Worm (Caenorhabditis elegans) whole organism, late embryonic: ENCODE results near the gene phyh-1.

Experiments
- C38D4.7 ChIP-seq: fragments of 200-800 bp; sonication (Bioruptor generic); optimal IDR thresholded peaks from 2 replicates; lab custom pipeline; 2018; ENCODE audit warnings: mild to moderate bottlenecking, missing genetic modification characterization, moderate library complexity, missing compliant biosample characterization
- K02D7.2 ChIP-seq: sonication (generic microtip); optimal IDR thresholded peaks from 2 replicates; lab custom pipeline; 2017; ENCODE audit warnings: mild to moderate bottlenecking, missing genetic modification characterization, missing compliant biosample characterization
- T23F11.4 ChIP-seq: fragments of 200-800 bp; sonication (Bioruptor generic); optimal IDR thresholded peaks from 2 replicates; lab custom pipeline; 2018; ENCODE audit warnings: mild to moderate bottlenecking, missing genetic modification characterization, missing compliant biosample characterization
- ahr-1 ChIP-seq: sonication (generic microtip); optimal IDR thresholded peaks from 2 replicates; lab custom pipeline; 2016; ENCODE audit warnings: missing genetic modification characterization, missing compliant biosample characterization
- ama-1 ChIP-seq: fragments of 150-350 bp; optimal IDR thresholded peaks from 2 replicates; lab custom pipeline; 2014
- ceh-14 ChIP-seq: sonication (generic microtip); optimal IDR thresholded peaks from 2 replicates; lab custom pipeline; 2016; ENCODE audit warnings: missing genotype, missing genetic modification characterization, missing compliant biosample characterization
- ceh-19 ChIP-seq: fragments of 200-800 bp; sonication (Bioruptor generic); optimal IDR thresholded peaks from 2 replicates; lab custom pipeline; 2018; ENCODE audit warnings: mild to moderate bottlenecking, missing genetic modification characterization, missing compliant biosample characterization
- ceh-24 ChIP-seq: sonication (generic microtip); optimal IDR thresholded peaks from 2 replicates; lab custom pipeline; 2016; ENCODE audit warnings: mild to moderate bottlenecking, missing genetic modification characterization, missing compliant biosample characterization
- ceh-34 ChIP-seq: sonication (generic microtip); optimal IDR thresholded peaks from 2 replicates; lab custom pipeline; 2016; ENCODE audit warnings: mild to moderate bottlenecking, missing genetic modification characterization, missing compliant biosample characterization
- ceh-45 ChIP-seq: fragments of 200-800 bp; sonication (Bioruptor generic); IDR thresholded peaks from 2 replicates; pipeline ENCODE4 v1.3.6; 2022; ENCODE audit warnings: missing genetic modification reagents, missing genetic modification characterization, missing compliant biosample characterization
- ceh-48 ChIP-seq: sonication (generic microtip); optimal IDR thresholded peaks from 2 replicates; lab custom pipeline; 2016; ENCODE audit warnings: missing genetic modification characterization, inconsistent platforms, missing compliant biosample characterization
- ceh-6 ChIP-seq: fragments of 200-800 bp; sonication (Bioruptor generic); optimal IDR thresholded peaks from 2 replicates; lab custom pipeline; 2018; ENCODE audit warnings: mild to moderate bottlenecking, missing genetic modification characterization, missing compliant biosample characterization
- ceh-9 ChIP-seq: sonication (generic microtip); optimal IDR thresholded peaks from 2 replicates; lab custom pipeline; 2016; ENCODE audit warnings: mild to moderate bottlenecking, missing genetic modification characterization, inconsistent platforms, missing compliant biosample characterization
- elt-2 ChIP-seq: sonication (generic microtip); optimal IDR thresholded peaks from 2 replicates; lab custom pipeline; 2016; ENCODE audit warnings: missing genetic modification reagents, missing genetic modification characterization, missing compliant biosample characterization
- elt-4 ChIP-seq: sonication (generic microtip); optimal IDR thresholded peaks from 2 replicates; lab custom pipeline; 2016; ENCODE audit warnings: missing genetic modification characterization, missing compliant biosample characterization
- hlh-15 ChIP-seq: sonication (generic microtip); optimal IDR thresholded peaks from 2 replicates; lab custom pipeline; 2016; ENCODE audit warnings: missing genetic modification characterization, missing compliant biosample characterization
- hlh-6 ChIP-seq: sonication (generic microtip); optimal IDR thresholded peaks from 2 replicates; lab custom pipeline; 2016; ENCODE audit warnings: missing genotype, missing genetic modification characterization, missing compliant biosample characterization
- hlh-8 ChIP-seq: sonication (generic microtip); optimal IDR thresholded peaks from 2 replicates; lab custom pipeline; 2016; ENCODE audit warnings: missing genotype, missing genetic modification characterization, missing compliant biosample characterization
- lin-11 ChIP-seq: fragments of 200-800 bp; sonication (Bioruptor generic); optimal IDR thresholded peaks from 2 replicates; lab custom pipeline; 2018; ENCODE audit warnings: mild to moderate bottlenecking, missing genetic modification characterization, missing compliant biosample characterization
- mec-3 ChIP-seq: sonication (generic microtip); optimal IDR thresholded peaks from 2 replicates; lab custom pipeline; 2016; ENCODE audit warnings: borderline replicate concordance, missing genetic modification characterization, missing compliant biosample characterization
- nfya-1 ChIP-seq: sonication (generic microtip); optimal IDR thresholded peaks from 2 replicates; lab custom pipeline; 2017; ENCODE audit warnings: missing genetic modification characterization, mild to moderate bottlenecking, missing compliant biosample characterization, antibody characterized with exemption, moderate library complexity
- nhr-11 ChIP-seq: fragments of 150-350 bp; optimal IDR thresholded peaks from 2 replicates; lab custom pipeline; 2014; ENCODE audit warnings: missing biosample characterization, missing genetic modification characterization
- npax-4 ChIP-seq: sonication (generic microtip); optimal IDR thresholded peaks from 2 replicates; lab custom pipeline; 2016; ENCODE audit warnings: missing genetic modification characterization, missing compliant biosample characterization
- odd-2 ChIP-seq: sonication (generic microtip); optimal IDR thresholded peaks from 2 replicates; lab custom pipeline; 2017; ENCODE audit warnings: antibody characterized with exemption, mild to moderate bottlenecking, missing genetic modification characterization, missing compliant biosample characterization
- pax-1 ChIP-seq: fragments of 150-350 bp; optimal IDR thresholded peaks from 2 replicates; lab custom pipeline; 2014; ENCODE audit warnings: missing biosample characterization, missing genetic modification characterization
- pha-2 ChIP-seq: sonication (generic microtip); optimal IDR thresholded peaks from 2 replicates; lab custom pipeline; 2017; ENCODE audit warnings: mild to moderate bottlenecking, missing genetic modification characterization, missing compliant biosample characterization
- pha-4 ChIP-seq: fragments of 150-350 bp; optimal IDR thresholded peaks from 2 replicates; lab custom pipeline; 2018; ENCODE audit warnings: missing biosample characterization, missing genetic modification reagents, missing genetic modification characterization
- pqm-1 ChIP-seq: sonication (generic microtip); optimal IDR thresholded peaks from 2 replicates; lab custom pipeline; 2016; ENCODE audit warnings: missing genetic modification characterization, missing compliant biosample characterization
- sdc-2 ChIP-seq: sonication (generic microtip); optimal IDR thresholded peaks from 2 replicates; lab custom pipeline; 2016; ENCODE audit warnings: missing genotype, missing genetic modification characterization, missing compliant biosample characterization
- sox-2 ChIP-seq: fragments of 200-800 bp; sonication (Bioruptor generic); IDR thresholded peaks from 2 replicates; pipeline ENCODE4 v1.3.6; 2022; ENCODE audit warnings: missing genetic modification reagents, missing genetic modification characterization, missing compliant biosample characterization
- tbx-2 ChIP-seq: sonication (generic microtip); optimal IDR thresholded peaks from 2 replicates; lab custom pipeline; 2016; ENCODE audit warnings: missing genetic modification characterization, missing compliant biosample characterization
- tbx-7 ChIP-seq: sonication (generic microtip); optimal IDR thresholded peaks from 2 replicates; lab custom pipeline; 2016; ENCODE audit warnings: missing genotype, missing genetic modification characterization, missing compliant biosample characterization
- unc-55 ChIP-seq: sonication (generic microtip); optimal IDR thresholded peaks from 2 replicates; lab custom pipeline; 2017; ENCODE audit warnings: missing biosample characterization, missing genetic modification reagents, missing genetic modification characterization
- zip-5 ChIP-seq: sonication (generic microtip); optimal IDR thresholded peaks from 2 replicates; lab custom pipeline; 2016; ENCODE audit warnings: missing genetic modification characterization, missing compliant biosample characterization

Gene phyh-1

DNA sequence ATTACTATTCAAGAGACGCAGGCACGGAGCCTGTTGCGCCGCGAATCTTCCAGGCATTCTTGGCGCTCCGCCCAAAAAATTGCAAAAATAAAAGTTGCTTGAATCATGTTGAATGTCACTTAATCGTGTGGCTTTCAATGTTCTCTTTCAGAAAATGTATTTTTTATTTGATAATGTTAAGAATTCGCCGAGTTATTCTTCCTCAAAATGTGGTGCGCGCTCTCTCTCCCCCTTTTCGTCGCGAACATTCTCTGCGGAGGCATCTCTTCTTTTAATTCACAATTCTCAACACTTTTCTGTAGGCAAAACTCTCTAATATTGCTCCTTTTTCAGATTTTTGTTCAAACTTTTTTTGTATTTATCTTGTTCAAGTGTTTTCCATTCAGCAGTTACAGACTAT is 19.2 kb upstream of the phyh-1 start (continued):
- peak; percentile 15 for TF ChIP-seq mec-3
- TF ChIP-seq npax-4 (tag; lab: Kevin White, UChicago), result no peak
- no peak for TF ChIP-seq hlh-6
- TF ChIP-seq ceh-19 (GFP tag; lab: Kevin White, UChicago), result peak; percentile 76
- peak; percentile 65 for TF ChIP-seq pqm-1
- TF ChIP-seq hlh-15 (tag; lab: Kevin White, UChicago), result peak; percentile 40
- peak; percentile 58 for TF ChIP-seq sdc-2 (tag; lab: Kevin White, UChicago)
- peak; percentile 42 for TF ChIP-seq ahr-1
- TF ChIP-seq ceh-24 (tag; lab: Kevin White, UChicago), result peak; percentile 33
- TF ChIP-seq tbx-2 (tag; lab: Kevin White, UChicago), result peak; percentile 94
- TF ChIP-seq elt-4 (tag; lab: Kevin White, UChicago), result no peak
- peak; percentile 42 for TF ChIP-seq C38D4.7 (GFP tag; lab: Kevin White, UChicago)
- peak; percentile 94 for TF ChIP-seq ceh-14
- TF ChIP-seq ama-1 (lab: Kevin White, UChicago), result no peak
- TF ChIP-seq ceh-48 (tag; lab: Kevin White, UChicago), result peak; percentile 63
- peak; percentile 85 for TF ChIP-seq sox-2 (GFP tag; lab: Robert Waterston, UW)
- no peak for TF ChIP-seq ceh-45 (GFP tag; lab: Robert Waterston, UW)
- TF ChIP-seq nfya-1 (tag; lab: Kevin White, UChicago), result peak; percentile 94
- peak; percentile 82 for TF ChIP-seq pha-2 (tag; lab: Kevin White, UChicago)
- TF ChIP-seq lin-11 (tag; lab: Kevin White, UChicago), result peak; percentile 3
- TF ChIP-seq nhr-11 (tag; lab: Kevin White, UChicago), result peak; percentile 93
- TF ChIP-seq T23F11.4 (GFP tag; lab: Kevin White, UChicago), result peak; percentile 73
- TF ChIP-seq ceh-6 (GFP tag; lab: Kevin White, UChicago), result peak; percentile 21

DNA sequence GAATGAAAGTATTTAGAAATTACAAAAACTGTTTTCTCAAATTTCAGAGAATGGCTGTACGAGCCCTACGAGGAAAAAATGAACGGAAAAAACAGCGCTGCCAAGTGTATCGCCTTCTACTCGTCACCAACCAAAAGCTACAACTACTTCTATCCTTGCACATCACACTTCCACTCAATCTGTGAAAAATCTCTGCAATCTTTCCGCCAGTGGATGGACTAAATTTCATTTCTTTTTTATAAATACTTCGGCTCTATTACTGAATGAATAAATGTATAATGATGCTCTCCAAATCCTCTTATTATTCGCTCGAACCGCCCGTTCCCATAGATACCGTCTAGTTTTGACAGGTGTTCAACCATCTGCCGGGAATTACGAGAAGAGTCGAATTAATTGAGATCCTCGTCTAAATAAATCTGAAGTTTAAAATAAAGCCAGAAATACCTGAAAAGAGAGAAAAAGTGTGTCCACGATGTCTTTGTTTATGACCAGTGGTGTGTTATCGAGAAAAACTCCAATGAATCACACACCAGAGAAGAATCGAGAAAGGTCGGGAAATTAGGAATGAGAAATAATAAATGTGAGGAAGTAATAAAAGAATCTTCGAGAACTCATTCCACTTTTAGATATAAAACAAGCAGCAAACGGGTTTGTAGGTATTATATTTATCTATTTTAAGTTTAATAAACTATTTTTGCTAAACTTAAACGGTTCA is 18.4 kb upstream of the phyh-1 start:
- TF ChIP-seq pha-4 (tag; lab: Kevin White, UChicago) (no peak), K02D7.2 (no peak), hlh-8 (tag; lab: Kevin White, UChicago) (no peak), elt-4 (tag; lab: Kevin White, UChicago) (no peak), zip-5 (no peak), ceh-9 (no peak), pax-1 (no peak), tbx-7 (tag; lab: Kevin White, UChicago) (no peak), unc-55 (GFP tag; lab: Kevin White, UChicago) (no peak), ceh-34 (tag; lab: Kevin White, UChicago) (no peak), nfya-1 (tag; lab: Kevin White, UChicago) (no peak), elt-2 (tag; lab: Kevin White, UChicago) (no peak)

DNA sequence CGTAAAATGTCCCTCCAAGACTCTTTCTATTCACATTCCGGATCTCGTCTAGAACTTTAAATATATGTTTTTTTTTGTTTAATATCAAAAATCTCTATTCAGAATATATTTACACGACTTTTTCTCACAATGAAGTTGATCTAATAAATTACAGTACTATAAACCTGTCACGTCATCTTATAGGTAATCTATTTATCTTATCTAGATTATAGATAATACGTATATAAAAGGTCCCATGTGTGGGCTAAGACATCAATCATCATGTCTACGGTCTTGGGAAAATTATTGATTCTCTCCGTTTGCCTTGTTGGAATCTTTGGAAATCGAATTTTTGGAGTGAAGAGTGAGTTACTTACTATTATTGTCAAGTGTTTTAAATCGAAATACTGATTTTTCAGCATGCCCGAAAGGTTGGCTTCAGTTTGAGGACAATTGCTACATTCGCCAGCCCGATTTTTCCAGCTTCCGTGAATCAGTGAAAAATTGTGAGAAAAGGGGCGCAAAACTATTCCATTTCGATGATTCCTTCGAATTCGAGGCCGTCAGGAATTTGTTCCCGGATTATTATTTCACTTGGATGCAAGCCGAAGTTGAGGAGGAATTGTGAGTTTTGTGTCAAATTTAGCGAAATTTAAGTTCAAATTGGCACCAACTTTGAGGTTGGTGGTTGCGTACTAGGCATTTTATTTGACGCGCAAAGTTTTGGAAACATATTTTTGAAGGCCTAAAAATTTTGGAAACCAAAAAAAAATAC is 17.7 kb upstream of the phyh-1 start, which contains the start of gene clec-196:
TSS of gene clec-196 (plus strand) at position 252 of the 754 bp plus-strand sequence.
- TF ChIP-seq unc-55 (GFP tag; lab: Kevin White, UChicago), result peak; percentile 74
- no peak for TF ChIP-seq ceh-14

DNA sequence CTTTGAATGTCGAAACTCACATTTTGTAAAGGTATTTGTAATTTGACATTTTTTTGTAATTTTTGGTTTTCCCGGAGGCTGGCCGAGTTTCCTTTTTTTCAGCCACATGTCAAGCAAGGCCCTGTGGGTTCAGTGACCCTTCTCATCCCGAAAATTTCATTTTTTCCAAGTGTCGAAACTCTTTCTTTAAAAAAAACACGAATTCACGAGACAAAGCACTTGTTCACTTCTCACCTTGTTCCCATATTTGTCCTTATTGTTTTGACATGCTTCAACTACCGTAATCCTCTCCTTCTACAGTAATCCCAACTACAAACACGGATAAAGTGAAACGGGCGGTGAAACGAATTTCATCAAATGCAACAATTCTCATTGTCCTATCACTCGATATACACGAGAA is 16.1 kb upstream of the phyh-1 start, which contains the start of gene lhfp-4:
TSS of gene lhfp-4 (plus strand) at position 301 of the 400 bp plus-strand sequence.
- no peak for TF ChIP-seq odd-2 (tag; lab: Kevin White, UChicago)
- TF ChIP-seq pax-1, result peak; percentile 90
